Worm (Caenorhabditis elegans) whole organism, midembryonic: Measurements from ENCODE around the gene C26B2.2.
A peak's percentile ranks its signal among the peaks of the same experiment; 100 is the strongest.

Source experiments
- T22C8.4 ChIP-seq: fragments of 200-800 bp; sonication (Bioruptor generic); IDR thresholded peaks from 2 replicates; pipeline ENCODE4 v1.3.6; 2022; ENCODE audit warnings: missing genetic modification characterization, missing compliant biosample characterization
- cog-1 ChIP-seq: sonication (generic microtip); optimal IDR thresholded peaks from 2 replicates; lab custom pipeline; 2016; ENCODE audit warnings: missing genetic modification characterization, missing compliant biosample characterization
- flt-1 ChIP-seq: fragments of 200-800 bp; sonication (Bioruptor generic); IDR thresholded peaks from 2 replicates; pipeline ENCODE4 v1.3.6; 2022; ENCODE audit warnings: missing genetic modification characterization, missing compliant biosample characterization
- klf-2 ChIP-seq: fragments of 200-800 bp; sonication (Bioruptor generic); conservative IDR thresholded peaks from 2 replicates; pipeline ENCODE4 v1.3.6; 2022; ENCODE audit warnings: missing genetic modification reagents, missing genetic modification characterization, missing compliant biosample characterization
- med-1 ChIP-seq: sonication (generic microtip); optimal IDR thresholded peaks from 2 replicates; lab custom pipeline; 2017; ENCODE audit warnings: missing genetic modification characterization, mild to moderate bottlenecking, missing compliant biosample characterization, antibody characterized with exemption, missing genetic modification reagents; ENCODE audit not compliant: insufficient read depth
- ref-1 ChIP-seq: fragments of 200-800 bp; sonication (Bioruptor generic); conservative IDR thresholded peaks from 2 replicates; pipeline ENCODE4 v1.3.6; 2022; ENCODE audit warnings: missing genetic modification reagents, missing genetic modification characterization, missing compliant biosample characterization
- tab-1 ChIP-seq: fragments of 200-800 bp; sonication (Bioruptor generic); IDR thresholded peaks from 2 replicates; pipeline ENCODE4 v1.3.6; 2022; ENCODE audit warnings: missing genetic modification characterization, missing compliant biosample characterization
- ztf-23 ChIP-seq: fragments of 200-800 bp; sonication (Bioruptor generic); IDR thresholded peaks from 2 replicates; pipeline ENCODE4 v1.3.6; 2022; ENCODE audit warnings: missing genetic modification reagents, missing genetic modification characterization, missing compliant biosample characterization
- ztf-29 ChIP-seq: fragments of 200-800 bp; sonication (Bioruptor generic); IDR thresholded peaks from 2 replicates; pipeline ENCODE4 v1.3.6; 2022; ENCODE audit warnings: missing genetic modification reagents, missing genetic modification characterization, missing compliant biosample characterization

C26B2.2 gene

DNA sequence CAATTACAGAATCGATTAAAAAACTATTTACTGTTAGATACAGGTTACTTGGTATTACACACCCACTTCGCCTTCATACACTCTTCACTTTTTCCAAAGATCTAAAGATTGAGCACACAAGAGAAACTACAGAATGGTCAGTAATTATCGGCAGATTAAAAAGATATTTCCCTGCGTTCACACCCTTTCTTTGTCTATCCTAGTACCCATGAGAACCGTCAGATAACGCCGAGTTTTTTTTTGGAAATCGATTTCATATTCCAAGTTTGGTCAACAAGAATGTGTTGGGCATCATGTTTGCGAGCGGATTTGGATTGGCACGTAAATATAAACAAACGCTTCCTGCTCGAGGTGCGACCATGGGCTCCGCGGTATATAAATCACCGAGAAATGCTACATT, 8.1 kb downstream of the C26B2.2 start, which contains the start of gene C26B2.8:
C26B2.8 (plus strand) TSS at position 301 of the 400 bp plus-strand sequence.
- TF ChIP-seq flt-1 (GFP tag; lab: Robert Waterston, UW) (no peak), cog-1 (tag; lab: Kevin White, UChicago) (no peak), med-1 (no peak), T22C8.4 (GFP tag; lab: Robert Waterston, UW) (no peak), ref-1 (GFP tag; lab: Robert Waterston, UW) (no peak), ztf-29 (no peak), ztf-23 (GFP tag; lab: Robert Waterston, UW) (no peak), klf-2 (GFP tag; lab: Robert Waterston, UW) (no peak), tab-1 (GFP tag; lab: Robert Waterston, UW) (no peak)

DNA sequence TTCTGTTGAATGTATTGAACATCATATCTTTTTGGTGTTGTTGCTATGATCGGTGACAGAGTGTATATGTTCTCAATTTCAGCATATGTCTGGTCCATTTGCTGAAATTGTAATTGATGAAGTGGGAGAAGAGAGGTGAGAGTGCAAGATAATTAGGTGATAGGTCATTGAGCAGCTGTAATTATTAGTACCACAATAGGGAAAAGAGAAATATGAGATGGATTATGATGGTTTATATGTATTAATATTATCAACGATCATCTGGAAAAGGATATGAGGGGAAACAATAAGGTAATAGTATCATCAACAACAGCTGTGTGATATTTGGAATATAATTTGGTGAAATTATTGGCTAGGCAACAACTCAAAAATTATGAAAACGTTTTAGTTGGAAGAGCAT, 9.6 kb downstream of the C26B2.2 start, which contains the start of gene Y42H9B.3:
Y42H9B.3 (minus strand) TSS at position 101 of the 400 bp plus-strand sequence.
- TF ChIP-seq flt-1 (GFP tag; lab: Robert Waterston, UW), result no peak
- TF ChIP-seq ref-1 (GFP tag; lab: Robert Waterston, UW), result no peak
- TF ChIP-seq cog-1 (tag; lab: Kevin White, UChicago), result no peak
- no peak for TF ChIP-seq tab-1 (GFP tag; lab: Robert Waterston, UW)
- TF ChIP-seq ztf-29, result no peak
- no peak for TF ChIP-seq klf-2 (GFP tag; lab: Robert Waterston, UW)
- TF ChIP-seq ztf-23 (GFP tag; lab: Robert Waterston, UW), result no peak
- TF ChIP-seq med-1, result no peak
- no peak for TF ChIP-seq T22C8.4 (GFP tag; lab: Robert Waterston, UW)

DNA sequence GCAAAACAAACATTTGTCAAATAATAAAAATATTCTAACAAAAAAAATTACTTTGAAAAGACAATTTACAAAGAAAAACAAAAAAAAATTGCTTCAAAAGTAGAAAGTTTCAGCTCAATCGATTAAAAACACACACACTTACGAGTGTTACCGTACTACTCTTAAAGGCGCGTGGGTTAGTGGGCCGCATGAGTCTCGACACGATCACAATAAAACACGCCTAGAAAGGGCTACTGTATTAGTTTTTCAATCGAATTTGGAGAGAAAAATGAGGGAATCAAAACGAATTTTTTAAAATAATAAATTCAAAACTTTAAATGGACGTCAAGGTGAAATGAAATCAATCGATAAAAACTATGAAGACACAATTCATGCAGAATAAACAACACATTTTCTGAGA, 11.4 kb downstream of the C26B2.2 start:
- no peak for TF ChIP-seq flt-1 (GFP tag; lab: Robert Waterston, UW)
- no peak for TF ChIP-seq ztf-29
- TF ChIP-seq cog-1 (tag; lab: Kevin White, UChicago), result no peak
- no peak for TF ChIP-seq T22C8.4 (GFP tag; lab: Robert Waterston, UW)
- TF ChIP-seq ref-1 (GFP tag; lab: Robert Waterston, UW), result no peak
- no peak for TF ChIP-seq tab-1 (GFP tag; lab: Robert Waterston, UW)
- TF ChIP-seq med-1, result no peak
- TF ChIP-seq ztf-23 (GFP tag; lab: Robert Waterston, UW), result no peak
- TF ChIP-seq klf-2 (GFP tag; lab: Robert Waterston, UW), result no peak

DNA sequence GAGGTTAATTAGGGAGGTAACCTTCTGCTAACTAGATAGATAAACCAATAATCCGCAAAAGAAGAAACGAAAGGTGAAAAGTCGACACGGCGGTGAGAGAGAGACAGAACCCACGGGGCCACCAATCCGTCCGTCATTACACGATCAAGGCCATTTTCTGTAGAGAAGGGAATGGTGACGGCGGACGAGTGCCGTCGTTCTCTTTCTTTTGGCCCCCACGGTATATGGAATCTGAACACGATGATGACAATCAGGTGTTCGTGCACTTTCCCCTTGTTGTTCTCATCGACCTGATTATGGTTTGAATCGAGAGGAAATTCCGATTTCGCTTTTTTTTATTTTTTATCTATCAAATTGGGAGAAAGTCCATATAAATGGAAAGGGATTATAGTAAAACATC, 12.5 kb downstream of the C26B2.2 start:
- TF ChIP-seq ztf-29 (no peak), tab-1 (GFP tag; lab: Robert Waterston, UW) (no peak), klf-2 (GFP tag; lab: Robert Waterston, UW) (no peak), ztf-23 (GFP tag; lab: Robert Waterston, UW) (no peak), flt-1 (GFP tag; lab: Robert Waterston, UW) (no peak), med-1 (no peak), cog-1 (tag; lab: Kevin White, UChicago) (no peak), ref-1 (GFP tag; lab: Robert Waterston, UW) (no peak), T22C8.4 (GFP tag; lab: Robert Waterston, UW) (no peak)

DNA sequence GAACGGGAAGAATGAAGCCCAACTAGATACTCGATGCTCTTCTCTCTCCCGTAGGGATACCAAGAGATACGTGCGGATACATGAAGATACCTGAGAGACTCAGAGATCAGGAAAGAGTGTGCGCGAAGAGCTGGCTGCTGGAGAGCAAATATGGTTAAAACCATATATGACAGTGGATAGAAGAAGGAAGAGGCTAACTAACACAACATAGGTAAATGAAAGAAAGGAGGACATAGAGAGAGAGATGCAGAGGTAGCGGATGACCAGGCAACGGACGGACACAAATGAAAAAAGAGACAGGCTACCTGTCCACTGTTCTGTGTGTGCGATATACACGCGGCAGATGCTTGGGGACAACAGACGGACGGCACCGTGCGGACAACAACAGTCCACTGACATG, 13.8 kb downstream of the C26B2.2 start:
- TF ChIP-seq flt-1 (GFP tag; lab: Robert Waterston, UW), result peak; percentile 42; the same call in 1 of the 2 replicates
- no peak for TF ChIP-seq ztf-29

DNA sequence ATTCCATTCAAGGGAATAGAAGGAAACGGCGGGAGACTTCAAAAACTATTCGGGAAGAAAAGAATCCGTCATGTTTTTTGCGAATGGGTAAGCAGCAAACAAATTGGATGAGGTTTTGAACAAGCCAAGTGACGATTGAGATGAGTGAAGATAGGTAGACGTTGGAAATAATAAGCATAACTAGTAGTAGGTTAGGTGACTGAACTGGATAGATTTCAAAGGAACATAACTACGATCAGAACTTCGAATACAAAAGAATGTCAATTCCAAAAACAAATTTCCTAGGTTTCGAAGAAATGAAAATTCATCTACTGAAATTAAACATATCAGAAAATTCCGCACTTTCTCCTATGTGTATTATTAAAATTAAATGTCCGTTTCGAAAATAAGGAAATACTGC, 14.4 kb downstream of the C26B2.2 start:
- TF ChIP-seq cog-1 (tag; lab: Kevin White, UChicago), result no peak

DNA sequence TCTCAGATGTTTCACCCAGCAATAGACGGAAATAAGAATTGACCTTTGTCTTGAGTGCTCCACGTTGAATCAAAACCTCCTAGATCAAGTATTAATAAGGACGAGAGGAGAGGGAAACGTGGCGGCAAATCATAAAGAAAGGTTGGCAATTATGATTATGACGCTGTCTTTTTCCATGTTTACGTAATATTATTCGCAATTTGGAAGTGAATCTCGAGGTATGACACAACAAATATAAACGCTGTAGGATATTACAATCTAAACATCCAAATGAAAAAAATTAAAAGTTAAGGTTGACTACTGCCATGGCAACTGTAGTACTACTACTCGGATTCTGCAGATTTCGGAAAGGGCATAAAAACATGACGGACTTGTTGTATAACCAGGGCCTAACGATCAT, 15.8 kb downstream of the C26B2.2 start:
- TF ChIP-seq ztf-23 (GFP tag; lab: Robert Waterston, UW) (no peak), med-1 (no peak), flt-1 (GFP tag; lab: Robert Waterston, UW) (no peak), cog-1 (tag; lab: Kevin White, UChicago) (no peak), klf-2 (GFP tag; lab: Robert Waterston, UW) (no peak), ref-1 (GFP tag; lab: Robert Waterston, UW) (no peak), T22C8.4 (GFP tag; lab: Robert Waterston, UW) (no peak), ztf-29 (no peak)

DNA sequence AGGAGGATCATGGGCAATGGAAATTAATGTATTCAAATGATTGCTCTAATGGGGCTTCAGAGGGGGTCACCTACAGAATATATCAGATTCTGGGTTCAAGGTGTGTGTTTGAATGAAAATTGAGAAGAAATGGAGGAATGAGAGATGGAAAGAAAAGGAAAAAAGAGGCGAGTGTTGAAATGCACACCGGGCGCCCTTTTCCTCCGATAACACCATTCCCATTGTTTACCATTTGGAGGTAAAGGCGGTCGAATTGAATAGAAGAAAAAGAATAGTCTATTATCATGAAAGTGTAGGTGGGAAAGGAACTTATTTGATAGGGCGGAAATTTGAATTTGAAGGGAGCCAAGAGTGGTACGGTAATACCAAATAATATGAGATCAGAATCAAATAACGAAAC, 16.5 kb downstream of the C26B2.2 start:
- TF ChIP-seq cog-1 (tag; lab: Kevin White, UChicago), result no peak
- TF ChIP-seq tab-1 (GFP tag; lab: Robert Waterston, UW), result no peak
- no peak for TF ChIP-seq ref-1 (GFP tag; lab: Robert Waterston, UW)
- TF ChIP-seq ztf-23 (GFP tag; lab: Robert Waterston, UW), result no peak
- no peak for TF ChIP-seq med-1
- TF ChIP-seq ztf-29, result no peak
- TF ChIP-seq klf-2 (GFP tag; lab: Robert Waterston, UW), result no peak
- no peak for TF ChIP-seq flt-1 (GFP tag; lab: Robert Waterston, UW)
- TF ChIP-seq T22C8.4 (GFP tag; lab: Robert Waterston, UW), result no peak

DNA sequence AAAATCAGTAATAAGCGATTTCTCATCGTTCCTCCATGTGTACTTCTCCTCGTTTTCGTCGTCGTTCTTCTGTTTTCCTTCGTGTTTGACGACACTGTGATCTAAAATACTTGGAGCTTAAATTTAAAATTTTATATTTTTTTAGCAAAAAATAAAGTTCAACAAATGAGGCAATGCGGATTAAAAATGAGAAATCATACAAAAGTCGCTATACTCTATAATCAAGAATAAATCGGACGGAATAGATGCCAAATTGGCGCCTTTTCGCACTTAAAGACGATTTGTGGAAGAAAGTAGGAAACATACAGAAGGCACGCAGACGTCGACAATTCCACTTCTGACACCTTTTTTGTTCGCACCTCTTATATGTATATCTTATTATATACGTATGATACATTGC, 17.9 kb downstream of the C26B2.2 start, which contains the start of gene rig-4:
rig-4 (minus strand) TSS at position 101 of the 400 bp plus-strand sequence.
- TF ChIP-seq med-1, result no peak
- TF ChIP-seq cog-1 (tag; lab: Kevin White, UChicago), result no peak
- no peak for TF ChIP-seq ztf-29
- TF ChIP-seq ref-1 (GFP tag; lab: Robert Waterston, UW), result no peak
- no peak for TF ChIP-seq ztf-23 (GFP tag; lab: Robert Waterston, UW)

DNA sequence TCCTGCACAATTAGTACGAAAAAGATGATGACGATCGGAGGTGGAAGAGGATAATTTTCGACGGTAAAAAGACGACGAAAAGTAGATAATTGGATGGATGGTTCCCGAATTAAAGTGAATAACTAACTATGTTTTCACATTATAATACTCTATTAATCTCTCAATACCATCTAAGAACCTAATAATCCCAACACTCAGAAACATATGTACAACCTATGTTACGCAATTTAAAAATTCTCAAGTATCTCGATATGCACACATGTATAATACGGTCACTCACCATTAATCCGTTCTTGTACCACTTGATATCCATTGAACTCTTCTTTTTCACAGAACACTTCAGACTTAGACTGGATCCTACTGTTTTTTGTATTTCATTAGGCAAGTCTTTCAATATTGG, 21.2 kb downstream of the C26B2.2 start:
- no peak for TF ChIP-seq flt-1 (GFP tag; lab: Robert Waterston, UW)

DNA sequence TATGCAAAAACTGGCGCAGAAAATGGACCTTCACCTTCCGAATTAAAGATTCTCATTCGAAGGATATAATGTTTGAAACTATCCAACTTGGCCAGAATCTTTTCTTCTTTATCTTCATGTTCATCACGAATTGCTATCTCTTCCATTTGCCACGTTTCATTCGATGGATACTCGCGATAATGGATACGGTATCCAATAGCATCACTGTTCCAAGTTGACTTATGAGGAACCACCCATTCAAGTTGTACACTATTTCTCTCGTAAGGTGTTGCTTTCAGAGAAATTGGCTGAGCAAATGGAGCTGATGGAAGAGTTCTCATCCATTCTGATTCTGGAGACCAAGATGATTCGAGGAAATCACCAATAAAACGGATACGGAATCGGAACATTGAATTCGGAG, 27.2 kb downstream of the C26B2.2 start:
- TF ChIP-seq ztf-29 (no peak), T22C8.4 (GFP tag; lab: Robert Waterston, UW) (no peak), ztf-23 (GFP tag; lab: Robert Waterston, UW) (no peak), tab-1 (GFP tag; lab: Robert Waterston, UW) (no peak), ref-1 (GFP tag; lab: Robert Waterston, UW) (no peak), med-1 (no peak), flt-1 (GFP tag; lab: Robert Waterston, UW) (no peak), klf-2 (GFP tag; lab: Robert Waterston, UW) (no peak), cog-1 (tag; lab: Kevin White, UChicago) (no peak)
